Worm (Caenorhabditis elegans): Measurements from ENCODE around the gene C25H3.17.

Gene C25H3.17

ce11 chrII:5660155-5660554, 9.3 kb downstream of the C25H3.17 start:
- TF ChIP-seq nhr-25 (tag; optimal IDR thresholded peaks at IDR 0.05) (no peak), mdl-1 (tag; optimal IDR thresholded peaks at IDR 0.05) (no peak), egl-27 (tag; optimal IDR thresholded peaks at IDR 0.05) (no peak), lsy-12 (tag; optimal IDR thresholded peaks at IDR 0.05) (no peak), ceh-16 (tag; optimal IDR thresholded peaks at IDR 0.05) (no peak), nhr-28 (tag; optimal IDR thresholded peaks at IDR 0.05) (no peak), R02D3.7 (tag; optimal IDR thresholded peaks at IDR 0.05) (no peak), ceh-82 (tag; optimal IDR thresholded peaks at IDR 0.05) (no peak), lin-15B (tag; optimal IDR thresholded peaks at IDR 0.05) (no peak), pqm-1 (tag; optimal IDR thresholded peaks at IDR 0.05) (no peak), nhr-67 (tag; optimal IDR thresholded peaks at IDR 0.05) (no peak), zag-1 (tag; optimal IDR thresholded peaks at IDR 0.05) (no peak)

- TF ChIP-seq nhr-25 (tag; optimal IDR thresholded peaks at IDR 0.05) (no peak), egl-27 (tag; optimal IDR thresholded peaks at IDR 0.05) (no peak), elt-1 (tag; optimal IDR thresholded peaks at IDR 0.05) (no peak), ama-1 (optimal IDR thresholded peaks at IDR 0.05) (no peak), pqm-1 (tag; optimal IDR thresholded peaks at IDR 0.05) (no peak), elt-3 (tag; optimal IDR thresholded peaks at IDR 0.05) (no peak), snpc-4 (tag; optimal IDR thresholded peaks at IDR 0.05) (no peak), pha-4 (tag; optimal IDR thresholded peaks at IDR 0.05) (no peak), nhr-28 (tag; optimal IDR thresholded peaks at IDR 0.05) (no peak), nhr-11 (tag; optimal IDR thresholded peaks at IDR 0.05) (no peak), egl-5 (tag; optimal IDR thresholded peaks at IDR 0.05) (no peak), nhr-237 (tag; optimal IDR thresholded peaks at IDR 0.05) (no peak)
Measured at ce11 chrII:5659675-5660074, 9.8 kb downstream of the C25H3.17 start, which contains the start of gene fut-3. Gene fut-3, minus strand, starts transcription at chrII:5659775.

DNA sequence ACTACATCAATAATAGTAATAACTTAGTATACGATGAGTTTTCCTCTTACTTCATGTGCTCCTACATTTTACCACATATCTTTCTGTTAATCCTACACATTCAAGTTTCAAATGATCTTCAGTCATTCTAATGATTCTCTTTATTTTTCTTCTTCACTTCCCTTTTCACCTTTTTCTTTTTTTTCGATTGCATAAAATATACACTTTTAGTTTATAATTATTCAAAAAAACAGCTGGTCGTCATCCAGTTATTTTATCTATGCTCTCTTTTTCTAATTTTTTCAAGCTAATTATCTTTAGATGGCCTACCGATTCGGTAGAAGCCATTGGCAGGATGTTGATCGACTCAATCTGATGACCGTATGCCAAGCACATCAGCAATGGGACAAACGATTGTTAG, 15.3 kb downstream of the C25H3.17 start, which contains the start of gene F59E12.1:
Gene F59E12.1, plus strand, starts transcription at position 301 of the 400 bp plus-strand sequence.
- TF ChIP-seq fos-1 (tag; optimal IDR thresholded peaks at IDR 0.05) (no peak), nhr-28 (tag; optimal IDR thresholded peaks at IDR 0.05) (no peak), elt-2 (tag; optimal IDR thresholded peaks at IDR 0.05) (no peak), nhr-237 (tag; optimal IDR thresholded peaks at IDR 0.05) (no peak), egl-27 (tag; optimal IDR thresholded peaks at IDR 0.05) (no peak)

- TF ChIP-seq nhr-25 (tag; optimal IDR thresholded peaks at IDR 0.05), result no peak
- no peak for TF ChIP-seq nhr-12 (tag; optimal IDR thresholded peaks at IDR 0.05)
- no peak for TF ChIP-seq nhr-11 (tag; optimal IDR thresholded peaks at IDR 0.05)
- no peak for TF ChIP-seq fkh-10 (GFP tag; optimal IDR thresholded peaks at IDR 0.05)
- no peak for TF ChIP-seq egl-27 (tag; optimal IDR thresholded peaks at IDR 0.05)
- no peak for TF ChIP-seq ceh-9 (tag; optimal IDR thresholded peaks at IDR 0.05)
Measured at ce11 chrII:5652334-5652733, 17.1 kb downstream of the C25H3.17 start, which contains the start of gene bli-2. Gene bli-2, minus strand, starts transcription at chrII:5652434.

DNA sequence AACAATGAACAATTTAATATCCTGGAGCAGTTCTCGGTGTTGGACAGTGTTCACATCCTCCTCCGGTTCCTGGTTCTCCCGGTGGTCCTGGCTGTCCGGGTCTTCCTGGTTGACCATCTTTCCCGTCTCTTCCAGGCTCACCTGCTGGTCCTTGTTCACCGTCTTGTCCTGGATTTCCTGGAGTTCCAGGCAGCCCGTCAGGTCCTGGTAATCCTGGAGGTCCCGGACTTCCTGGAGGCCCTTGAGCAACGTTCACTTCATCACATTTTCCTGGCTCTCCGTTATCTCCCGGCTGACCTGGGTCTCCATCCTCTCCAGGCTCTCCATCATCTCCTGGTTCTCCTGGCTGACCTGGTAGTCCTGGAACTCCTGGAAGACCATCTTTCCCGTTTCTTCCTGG, 18.1 kb downstream of the C25H3.17 start:
- TF ChIP-seq nhr-23 (tag; optimal IDR thresholded peaks at IDR 0.05) (no peak), egl-5 (tag; optimal IDR thresholded peaks at IDR 0.05) (no peak), fos-1 (tag; optimal IDR thresholded peaks at IDR 0.05) (no peak), lin-39 (tag; optimal IDR thresholded peaks at IDR 0.05) (no peak), elt-2 (tag; optimal IDR thresholded peaks at IDR 0.05) (no peak), nhr-12 (tag; optimal IDR thresholded peaks at IDR 0.05) (no peak), ceh-28 (tag; optimal IDR thresholded peaks at IDR 0.05) (no peak), ZK546.5 (tag; optimal IDR thresholded peaks at IDR 0.05) (no peak), nhr-43 (tag; optimal IDR thresholded peaks at IDR 0.05; ENCODE audit: poor library complexity, severe bottlenecking) (no peak), nfya-1 (tag; optimal IDR thresholded peaks at IDR 0.05; ENCODE audit: insufficient read depth) (no peak), nhr-67 (tag; optimal IDR thresholded peaks at IDR 0.05) (no peak), ama-1 (optimal IDR thresholded peaks at IDR 0.05) (no peak), elt-1 (tag; optimal IDR thresholded peaks at IDR 0.05) (no peak), nhr-77 (tag; optimal IDR thresholded peaks at IDR 0.05) (no peak), lsy-12 (tag; optimal IDR thresholded peaks at IDR 0.05) (no peak), pqm-1 (tag; optimal IDR thresholded peaks at IDR 0.05) (no peak), ztf-11 (tag; optimal IDR thresholded peaks at IDR 0.05) (no peak)
